Fruit fly (Drosophila melanogaster): ENCODE measurements around the gene laf.

laf gene

DNA sequence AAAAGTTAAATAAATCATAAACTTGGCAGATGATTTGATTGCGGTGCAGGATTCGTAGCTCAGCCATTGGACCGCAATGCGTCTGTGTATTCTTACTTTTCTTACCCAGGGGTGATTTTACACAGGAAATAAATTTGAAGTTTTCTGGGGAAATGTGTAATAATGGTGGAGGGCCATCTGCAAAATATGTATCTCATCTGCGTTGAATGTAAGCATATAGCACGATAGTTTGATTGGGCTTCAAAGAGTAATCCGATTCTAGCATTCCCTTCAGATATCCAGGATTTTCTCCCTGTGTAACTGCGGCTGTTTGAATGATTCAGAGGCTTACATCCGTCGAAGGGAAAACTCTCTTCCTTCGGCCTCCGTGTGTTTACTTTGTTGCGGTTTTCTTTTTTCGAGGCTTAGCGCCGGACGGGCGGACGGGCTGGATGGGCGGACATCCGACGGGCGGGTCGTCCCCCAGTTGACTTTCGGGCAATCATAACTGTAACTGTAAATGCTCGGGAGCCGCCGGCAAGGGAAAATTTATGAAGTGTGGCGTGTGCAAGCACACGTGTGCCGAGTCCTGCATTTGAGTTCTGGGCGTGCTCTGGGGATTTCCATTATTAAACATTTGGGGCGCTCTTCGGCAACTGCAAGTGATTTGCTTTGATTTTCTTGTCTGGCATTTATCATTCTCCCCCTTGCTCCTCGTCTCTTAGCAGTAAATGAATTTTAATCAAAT is 7.9 kb upstream of the laf start (continued):
- no peak for TF ChIP-seq HmgZ (tag; optimal IDR thresholded peaks at IDR 0.05)
- peak; percentile 6 for TF ChIP-seq sqz (GFP tag; optimal IDR thresholded peaks at IDR 0.05)
- peak; percentile 25 for TF ChIP-seq org-1 (GFP tag; optimal IDR thresholded peaks at IDR 0.05)
- peak; percentile 52 for TF ChIP-seq CG1602 (GFP tag; optimal IDR thresholded peaks at IDR 0.05)
- TF ChIP-seq Awh (GFP tag; IDR thresholded peaks at IDR 0.05): peak; percentile 63; the same call in 1 of the 2 replicates
- peak; percentile 68 to 69 for TF ChIP-seq dpn (GFP tag; optimal IDR thresholded peaks at IDR 0.05)
- peak; percentile 6 for TF ChIP-seq CG33213 (GFP tag; optimal IDR thresholded peaks at IDR 0.05)
- TF ChIP-seq CG7987 (GFP tag; optimal IDR thresholded peaks at IDR 0.05): no peak
- no peak for TF ChIP-seq mirr (GFP tag; optimal IDR thresholded peaks at IDR 0.05)
- TF ChIP-seq bab2 (GFP tag; optimal IDR thresholded peaks at IDR 0.05): peak; percentile 69
- peak; percentile 76 for TF ChIP-seq ci (GFP tag; IDR thresholded peaks at IDR 0.05)
- peak; percentile 81 for TF ChIP-seq zen (tag; optimal IDR thresholded peaks at IDR 0.05)
- TF ChIP-seq Poxn (GFP tag; IDR thresholded peaks at IDR 0.05): no peak
- TF ChIP-seq ERR (GFP tag; optimal IDR thresholded peaks at IDR 0.05): no peak
- no peak for TF ChIP-seq z (GFP tag; IDR thresholded peaks at IDR 0.05)
- peak; percentile 62 for TF ChIP-seq trem (tag; optimal IDR thresholded peaks at IDR 0.05)
- peak; percentile 29 for TF ChIP-seq CG12236 (GFP tag; optimal IDR thresholded peaks at IDR 0.05)
- TF ChIP-seq CG12219 (GFP tag; optimal IDR thresholded peaks at IDR 0.05): peak; percentile 66
- TF ChIP-seq CG13624 (GFP tag; optimal IDR thresholded peaks at IDR 0.05): no peak
- TF ChIP-seq Dad (GFP tag; optimal IDR thresholded peaks at IDR 0.05): no peak
- no peak for TF ChIP-seq prd (optimal IDR thresholded peaks at IDR 0.05)
- peak; percentile 89 for TF ChIP-seq prd (GFP tag; IDR thresholded peaks at IDR 0.05)
- TF ChIP-seq CG7556 (GFP tag; optimal IDR thresholded peaks at IDR 0.05): peak; percentile 59
- TF ChIP-seq pan (optimal IDR thresholded peaks at IDR 0.05): no peak
- peak in 1 of 2 experiments; percentile 67 for TF ChIP-seq pan (GFP tag; optimal IDR thresholded peaks at IDR 0.05 in 1 of 2, IDR thresholded peaks at IDR 0.05 in 1 of 2)
- TF ChIP-seq bcd (GFP tag; optimal IDR thresholded peaks at IDR 0.05): peak; percentile 41
- TF ChIP-seq Scr (GFP tag; IDR thresholded peaks at IDR 0.05; ENCODE audit: partially characterized antibody): no peak
- TF ChIP-seq Kr (GFP tag; optimal IDR thresholded peaks at IDR 0.05): peak; percentile 51
- TF ChIP-seq pita (GFP tag; optimal IDR thresholded peaks at IDR 0.05): no peak
- no peak for TF ChIP-seq CG17612 (GFP tag; IDR thresholded peaks at IDR 0.05)
- TF ChIP-seq CG3281 (GFP tag; optimal IDR thresholded peaks at IDR 0.05): no peak
- no peak for TF ChIP-seq CG14965 (GFP tag; optimal IDR thresholded peaks at IDR 0.05; ENCODE audit: borderline replicate concordance)
- TF ChIP-seq CG16779 (GFP tag; IDR thresholded peaks at IDR 0.05): no peak
- peak; percentile 48 for TF ChIP-seq fd102C (GFP tag; optimal IDR thresholded peaks at IDR 0.05)
- no peak for TF ChIP-seq yki (optimal IDR thresholded peaks at IDR 0.05)
- TF ChIP-seq CG7745 (tag; optimal IDR thresholded peaks at IDR 0.05): no peak
- no peak for TF ChIP-seq Hr39 (optimal IDR thresholded peaks at IDR 0.05)
- TF ChIP-seq CG13894 (tag; optimal IDR thresholded peaks at IDR 0.05): no peak
- peak; percentile 33; the same call in 1 of the 2 replicates for TF ChIP-seq CG11247 (GFP tag; IDR thresholded peaks at IDR 0.05)
- TF ChIP-seq E2f2 (GFP tag; IDR thresholded peaks at IDR 0.05): no peak; the same call in 1 of the 2 replicates
- no peak for TF ChIP-seq Elba2 (GFP tag; optimal IDR thresholded peaks at IDR 0.05)
- TF ChIP-seq ham (GFP tag; IDR thresholded peaks at IDR 0.05): no peak
- no peak for TF ChIP-seq sd (tag; optimal IDR thresholded peaks at IDR 0.05)
- no peak for TF ChIP-seq Fer1 (GFP tag; optimal IDR thresholded peaks at IDR 0.05)
- no peak for TF ChIP-seq abd-A (tag; optimal IDR thresholded peaks at IDR 0.05)
- peak; percentile 58 for TF ChIP-seq CG32772 (GFP tag; IDR thresholded peaks at IDR 0.05)
- no peak for TF ChIP-seq pzg (GFP tag; optimal IDR thresholded peaks at IDR 0.05)
- TF ChIP-seq CG15514 (GFP tag; optimal IDR thresholded peaks at IDR 0.05): no peak
- peak; percentile 65 for TF ChIP-seq ewg (GFP tag; optimal IDR thresholded peaks at IDR 0.05)
- peak; percentile 58; the same call in 1 of the 2 replicates for TF ChIP-seq Nf-YA (GFP tag; IDR thresholded peaks at IDR 0.05)
- TF ChIP-seq ab (GFP tag; optimal IDR thresholded peaks at IDR 0.05): no peak

Data from whole organism, embryonic.